ENCODE assay signal across 4 fruit fly cellular contexts in genomic region chrX:20235794-20236513, dm6.
A peak's percentile ranks its signal among the peaks of the same experiment; 100 is the strongest.
TF ChIP-seq lines count a peak whose summit lies in the region.

TSS of gene sw (minus strand) at chrX:20236382.

TF ChIP-seq in whole organism, adult, 20 proteins besides CTCF, POLR2A, EP300 and RAD21 (continued from another document):
- peak; percentile 17 for TF ChIP-seq CG7045 (GFP tag; optimal IDR thresholded peaks at IDR 0.05; lab: Kevin White, UChicago)
- TF ChIP-seq ovo (GFP tag; optimal IDR thresholded peaks at IDR 0.05; lab: Kevin White, UChicago) = peak; percentile 52

TF ChIP-seq in whole organism, embryonic, 481 proteins besides CTCF, POLR2A, EP300 and RAD21 (continued from another document and continues in another):
- peak; percentile 22 for TF ChIP-seq CG1647 (GFP tag; optimal IDR thresholded peaks at IDR 0.05; lab: Kevin White, UChicago)
- no peak for TF ChIP-seq sqz (GFP tag; optimal IDR thresholded peaks at IDR 0.05; lab: Kevin White, UChicago)
- TF ChIP-seq CG12219 (GFP tag; optimal IDR thresholded peaks at IDR 0.05; lab: Kevin White, UChicago) = peak; percentile 18
- no peak for TF ChIP-seq gsb-n (tag; optimal IDR thresholded peaks at IDR 0.05; lab: Kevin White, UChicago)
- TF ChIP-seq CG16813 (GFP tag; IDR thresholded peaks at IDR 0.05; lab: Robert Waterston, UW; ENCODE audit: partially characterized antibody) = peak; percentile 96
- peak; percentile 73 for TF ChIP-seq CHES-1-like (GFP tag; optimal IDR thresholded peaks at IDR 0.05; lab: Kevin White, UChicago)
- no peak for TF ChIP-seq Hand (GFP tag; optimal IDR thresholded peaks at IDR 0.05; lab: Kevin White, UChicago)
- TF ChIP-seq row (GFP tag; IDR thresholded peaks at IDR 0.05; lab: Robert Waterston, UW) = peak; percentile 94
- no peak for TF ChIP-seq pan (optimal IDR thresholded peaks at IDR 0.05; lab: Kevin White, UChicago)
- peak in 1 of 2 experiments; percentile 31 for TF ChIP-seq pan (GFP tag; optimal IDR thresholded peaks at IDR 0.05 in 1 of 2, IDR thresholded peaks at IDR 0.05 in 1 of 2)
- peak; percentile 42 for TF ChIP-seq CG13296 (GFP tag; optimal IDR thresholded peaks at IDR 0.05; lab: Kevin White, UChicago)
- peak; percentile 54 for TF ChIP-seq vvl (GFP tag; IDR thresholded peaks at IDR 0.05; lab: Robert Waterston, UW)
- peak; percentile 26 for TF ChIP-seq CG7556 (GFP tag; optimal IDR thresholded peaks at IDR 0.05; lab: Kevin White, UChicago)
- no peak for TF ChIP-seq oc (tag; optimal IDR thresholded peaks at IDR 0.05; lab: Kevin White, UChicago)
- peak; percentile 46 for TF ChIP-seq pb (GFP tag; optimal IDR thresholded peaks at IDR 0.05; lab: Kevin White, UChicago)
- peak; percentile 83; the same call in 3 of the 4 replicates for TF ChIP-seq chinmo (GFP tag; IDR thresholded peaks at IDR 0.05; lab: Robert Waterston, UW; ENCODE audit: partially characterized antibody)
- TF ChIP-seq HLHmδ (GFP tag; optimal IDR thresholded peaks at IDR 0.05; lab: Kevin White, UChicago) = no peak
- TF ChIP-seq CoRest (tag; optimal IDR thresholded peaks at IDR 0.05; lab: Kevin White, UChicago) = peak; percentile 78
- TF ChIP-seq ems (GFP tag; optimal IDR thresholded peaks at IDR 0.05; lab: Kevin White, UChicago) = peak; percentile 62
- peak; percentile 58 for TF ChIP-seq E2f2 (GFP tag; IDR thresholded peaks at IDR 0.05; lab: Robert Waterston, UW)
- no peak for TF ChIP-seq Lim3 (GFP tag; IDR thresholded peaks at IDR 0.05; lab: Robert Waterston, UW)
- TF ChIP-seq CG33213 (GFP tag; optimal IDR thresholded peaks at IDR 0.05; lab: Kevin White, UChicago) = peak; percentile 12
- TF ChIP-seq cwo (GFP tag; optimal IDR thresholded peaks at IDR 0.05; lab: Kevin White, UChicago) = no peak
- peak; percentile 39 for TF ChIP-seq nerfin-1 (tag; optimal IDR thresholded peaks at IDR 0.05; lab: Kevin White, UChicago)
- TF ChIP-seq CG12942 (GFP tag; optimal IDR thresholded peaks at IDR 0.05; lab: Kevin White, UChicago) = peak; percentile 36
- peak; percentile 89 for TF ChIP-seq sna (GFP tag; IDR thresholded peaks at IDR 0.05; lab: Robert Waterston, UW; ENCODE audit: partially characterized antibody)
- no peak for TF ChIP-seq aop (GFP tag; IDR thresholded peaks at IDR 0.05; lab: Robert Waterston, UW)
- no peak for TF ChIP-seq Nf-YB (GFP tag; optimal IDR thresholded peaks at IDR 0.05; lab: Kevin White, UChicago)
- TF ChIP-seq Elba2 (GFP tag; optimal IDR thresholded peaks at IDR 0.05; lab: Kevin White, UChicago) = no peak
- peak; percentile 43 for TF ChIP-seq CG18476 (GFP tag; optimal IDR thresholded peaks at IDR 0.05; lab: Kevin White, UChicago)
- TF ChIP-seq CG34422 (GFP tag; IDR thresholded peaks at IDR 0.05; lab: Robert Waterston, UW) = peak; percentile 78; the same call in 1 of the 3 replicates
- TF ChIP-seq CG13287 (GFP tag; IDR thresholded peaks at IDR 0.05; lab: Robert Waterston, UW; ENCODE audit: partially characterized antibody) = peak; percentile 92
- peak; percentile 80 for TF ChIP-seq CG7963 (GFP tag; IDR thresholded peaks at IDR 0.05; lab: Robert Waterston, UW; ENCODE audit: partially characterized antibody)
- TF ChIP-seq CG32772 (GFP tag; IDR thresholded peaks at IDR 0.05; lab: Robert Waterston, UW) = peak; percentile 71
- TF ChIP-seq kay (GFP tag; optimal IDR thresholded peaks at IDR 0.05; lab: Kevin White, UChicago) = no peak
- peak; percentile 56 for TF ChIP-seq Fer3 (tag; optimal IDR thresholded peaks at IDR 0.05; lab: Kevin White, UChicago)
- TF ChIP-seq CG9437 (GFP tag; optimal IDR thresholded peaks at IDR 0.05; lab: Kevin White, UChicago) = peak; percentile 6
- TF ChIP-seq org-1 (GFP tag; optimal IDR thresholded peaks at IDR 0.05; lab: Kevin White, UChicago) = no peak
- TF ChIP-seq ap (GFP tag; IDR thresholded peaks at IDR 0.05; lab: Robert Waterston, UW) = no peak
- peak; percentile 74 for TF ChIP-seq HLH54F (GFP tag; optimal IDR thresholded peaks at IDR 0.05; lab: Kevin White, UChicago)
- TF ChIP-seq dimm (GFP tag; IDR thresholded peaks at IDR 0.05; lab: Robert Waterston, UW) = no peak
- TF ChIP-seq stc (GFP tag; IDR thresholded peaks at IDR 0.05; lab: Robert Waterston, UW) = 0 out of 2 replicates have a peak, but pooled peaks have one; percentile 22

TF ChIP-seq in whole organism, prepupa, 60 proteins besides CTCF, POLR2A, EP300 and RAD21 (continued from another document):
- TF ChIP-seq Sox102F (GFP tag; optimal IDR thresholded peaks at IDR 0.05; lab: Kevin White, UChicago) = peak; percentile 53
- TF ChIP-seq cyc (GFP tag; optimal IDR thresholded peaks at IDR 0.05; lab: Kevin White, UChicago) = peak; percentile 56
- TF ChIP-seq CG8119 (GFP tag; IDR thresholded peaks at IDR 0.05; lab: Robert Waterston, UW) = no peak
- TF ChIP-seq Lpt (GFP tag; optimal IDR thresholded peaks at IDR 0.05; lab: Kevin White, UChicago) = no peak
- TF ChIP-seq CG3919 (GFP tag; optimal IDR thresholded peaks at IDR 0.05; lab: Kevin White, UChicago) = peak; percentile 38
- TF ChIP-seq Hr39 (GFP tag; optimal IDR thresholded peaks at IDR 0.05; lab: Kevin White, UChicago) = peak; percentile 70
- TF ChIP-seq CG10669 (GFP tag; optimal IDR thresholded peaks at IDR 0.05; lab: Kevin White, UChicago) = peak; percentile 27
- peak; percentile 81 for TF ChIP-seq svp (GFP tag; lab: Kevin White, UChicago)
- TF ChIP-seq CG6854 (GFP tag; optimal IDR thresholded peaks at IDR 0.05; lab: Kevin White, UChicago) = no peak
- no peak for TF ChIP-seq CG11294 (GFP tag; IDR thresholded peaks at IDR 0.05; lab: Robert Waterston, UW)
- TF ChIP-seq CG6276 (GFP tag; optimal IDR thresholded peaks at IDR 0.05; lab: Kevin White, UChicago) = no peak
- 0 out of 2 replicates have a peak, but pooled peaks have one; percentile 16 for TF ChIP-seq Gug (GFP tag; IDR thresholded peaks at IDR 0.05; lab: Robert Waterston, UW)
- peak; percentile 63 for TF ChIP-seq CG3032 (tag; optimal IDR thresholded peaks at IDR 0.05; lab: Kevin White, UChicago)
- peak; percentile 66 for TF ChIP-seq lz (GFP tag; optimal IDR thresholded peaks at IDR 0.05; lab: Kevin White, UChicago)
- no peak for TF ChIP-seq spab (GFP tag; optimal IDR thresholded peaks at IDR 0.05; lab: Kevin White, UChicago)
- peak; percentile 44 for TF ChIP-seq Met (GFP tag; optimal IDR thresholded peaks at IDR 0.05; lab: Kevin White, UChicago)
- peak; percentile 37 for TF ChIP-seq OdsH (GFP tag; optimal IDR thresholded peaks at IDR 0.05; lab: Kevin White, UChicago)
- no peak for TF ChIP-seq fd85E (GFP tag; optimal IDR thresholded peaks at IDR 0.05; lab: Kevin White, UChicago)
- TF ChIP-seq vri (GFP tag; optimal IDR thresholded peaks at IDR 0.05; lab: Kevin White, UChicago) = no peak
- TF ChIP-seq Smox (GFP tag; optimal IDR thresholded peaks at IDR 0.05; lab: Kevin White, UChicago) = peak; percentile 12
- TF ChIP-seq CG16779 (tag; optimal IDR thresholded peaks at IDR 0.05; lab: Kevin White, UChicago) = no peak
- peak; percentile 32 for TF ChIP-seq Eip75B (GFP tag; optimal IDR thresholded peaks at IDR 0.05; lab: Kevin White, UChicago)
- TF ChIP-seq CG8632 (GFP tag; optimal IDR thresholded peaks at IDR 0.05; lab: Kevin White, UChicago) = no peak
- TF ChIP-seq Ets21C (GFP tag; optimal IDR thresholded peaks at IDR 0.05; lab: Kevin White, UChicago) = peak; percentile 38
- TF ChIP-seq pdm3 (GFP tag; optimal IDR thresholded peaks at IDR 0.05; lab: Kevin White, UChicago) = peak; percentile 42
- TF ChIP-seq esn (GFP tag; optimal IDR thresholded peaks at IDR 0.05; lab: Kevin White, UChicago) = peak; percentile 58
- no peak for TF ChIP-seq CG11762 (GFP tag; optimal IDR thresholded peaks at IDR 0.05; lab: Kevin White, UChicago; ENCODE audit: insufficient read depth)
- peak; percentile 66 for TF ChIP-seq dsx (GFP tag; optimal IDR thresholded peaks at IDR 0.05; lab: Kevin White, UChicago; ENCODE audit: poor library complexity, severe bottlenecking)
- TF ChIP-seq Blimp-1 (GFP tag; optimal IDR thresholded peaks at IDR 0.05; lab: Kevin White, UChicago) = no peak
- no peak for TF ChIP-seq Eip93F (GFP tag; optimal IDR thresholded peaks at IDR 0.05; lab: Kevin White, UChicago)
- no peak for TF ChIP-seq fkh (GFP tag; optimal IDR thresholded peaks at IDR 0.05; lab: Kevin White, UChicago)
- no peak for TF ChIP-seq CG9139 (GFP tag; optimal IDR thresholded peaks at IDR 0.05; lab: Kevin White, UChicago)
- TF ChIP-seq CG31627 (GFP tag; optimal IDR thresholded peaks at IDR 0.05; lab: Kevin White, UChicago) = peak; percentile 40
- TF ChIP-seq CG8319 (GFP tag; optimal IDR thresholded peaks at IDR 0.05; lab: Kevin White, UChicago) = no peak
- TF ChIP-seq Sox14 (GFP tag; optimal IDR thresholded peaks at IDR 0.05; lab: Kevin White, UChicago) = peak; percentile 51
- TF ChIP-seq Hr38 (GFP tag; optimal IDR thresholded peaks at IDR 0.05; lab: Kevin White, UChicago) = no peak
- peak; percentile 50 for TF ChIP-seq achi (GFP tag; optimal IDR thresholded peaks at IDR 0.05; lab: Kevin White, UChicago)
- TF ChIP-seq CG10631 (GFP tag; optimal IDR thresholded peaks at IDR 0.05; lab: Kevin White, UChicago) = peak; percentile 46
- TF ChIP-seq Sox15 (GFP tag; optimal IDR thresholded peaks at IDR 0.05; lab: Kevin White, UChicago) = peak; percentile 41
- peak; percentile 23 for TF ChIP-seq Ets96B (tag; optimal IDR thresholded peaks at IDR 0.05; lab: Kevin White, UChicago)

TF ChIP-seq in whole organism, wandering third instar larva, 38 proteins besides CTCF, POLR2A, EP300 and RAD21 (continued from another document):
- TF ChIP-seq br (GFP tag; optimal IDR thresholded peaks at IDR 0.05; lab: Kevin White, UChicago) (peak; percentile 54), lola (GFP tag; optimal IDR thresholded peaks at IDR 0.05; lab: Kevin White, UChicago) (no peak), Sp1 (GFP tag; optimal IDR thresholded peaks at IDR 0.05; lab: Kevin White, UChicago) (peak; percentile 43), Hr78 (GFP tag; optimal IDR thresholded peaks at IDR 0.05; lab: Kevin White, UChicago) (no peak), Dfd (GFP tag; optimal IDR thresholded peaks at IDR 0.05; lab: Kevin White, UChicago) (no peak), tai (GFP tag; optimal IDR thresholded peaks at IDR 0.05; lab: Kevin White, UChicago) (peak; percentile 39), sv (GFP tag; optimal IDR thresholded peaks at IDR 0.05; lab: Kevin White, UChicago) (peak; percentile 17), Vsx2 (GFP tag; optimal IDR thresholded peaks at IDR 0.05; lab: Kevin White, UChicago; ENCODE audit: partially characterized antibody) (no peak), Dif (GFP tag; optimal IDR thresholded peaks at IDR 0.05; lab: Kevin White, UChicago; ENCODE audit: partially characterized antibody) (no peak), jim (GFP tag; optimal IDR thresholded peaks at IDR 0.05; lab: Kevin White, UChicago) (no peak), OdsH (GFP tag; optimal IDR thresholded peaks at IDR 0.05; lab: Kevin White, UChicago) (no peak)
